Worm (Caenorhabditis elegans): ENCODE measurements around the gene unc-80.

The unc-80 gene

ce11 chrV:20838565-20838964 lies 40.8 kb upstream of the unc-80 start, which contains the start of gene exos-7:
exos-7 (plus strand) TSS chrV:20838865.
- TF ChIP-seq hmg-11 (tag; optimal IDR thresholded peaks at IDR 0.05) = no peak
- no peak for TF ChIP-seq eor-1 (tag; optimal IDR thresholded peaks at IDR 0.05)
- TF ChIP-seq nhr-237 (tag; optimal IDR thresholded peaks at IDR 0.05) = no peak
- no peak for TF ChIP-seq fkh-2 (tag; optimal IDR thresholded peaks at IDR 0.05)
- TF ChIP-seq lin-15B (tag; optimal IDR thresholded peaks at IDR 0.05) = no peak
- no peak for TF ChIP-seq aly-2 (tag; optimal IDR thresholded peaks at IDR 0.05)
- TF ChIP-seq pqm-1 (tag; optimal IDR thresholded peaks at IDR 0.05) = no peak
- no peak for TF ChIP-seq nhr-25 (tag; optimal IDR thresholded peaks at IDR 0.05)
- TF ChIP-seq pha-4 (tag; optimal IDR thresholded peaks at IDR 0.05) = no peak
- no peak for TF ChIP-seq nhr-23 (tag; optimal IDR thresholded peaks at IDR 0.05)
- TF ChIP-seq mml-1 (tag; optimal IDR thresholded peaks at IDR 0.05) = no peak
- no peak for TF ChIP-seq ceh-9 (tag; optimal IDR thresholded peaks at IDR 0.05)

ce11 chrV:20841484-20841883 lies 37.9 kb upstream of the unc-80 start:
- TF ChIP-seq tbx-2 (tag; optimal IDR thresholded peaks at IDR 0.05) (no peak), sea-2 (GFP tag; optimal IDR thresholded peaks at IDR 0.05) (no peak), daf-12 (tag; optimal IDR thresholded peaks at IDR 0.05) (no peak), elt-1 (tag; optimal IDR thresholded peaks at IDR 0.05) (no peak), skn-1 (tag; optimal IDR thresholded peaks at IDR 0.05) (no peak), ztf-4 (tag; optimal IDR thresholded peaks at IDR 0.05) (no peak), elt-2 (tag; optimal IDR thresholded peaks at IDR 0.05) (no peak), fos-1 (tag; optimal IDR thresholded peaks at IDR 0.05) (no peak), hmg-11 (tag; optimal IDR thresholded peaks at IDR 0.05) (no peak), ceh-28 (tag; optimal IDR thresholded peaks at IDR 0.05) (no peak), ceh-16 (tag; optimal IDR thresholded peaks at IDR 0.05) (no peak), nhr-28 (tag; optimal IDR thresholded peaks at IDR 0.05) (no peak), nhr-77 (tag; optimal IDR thresholded peaks at IDR 0.05) (no peak), nhr-23 (tag; optimal IDR thresholded peaks at IDR 0.05) (no peak), snpc-4 (tag; optimal IDR thresholded peaks at IDR 0.05) (no peak)

DNA sequence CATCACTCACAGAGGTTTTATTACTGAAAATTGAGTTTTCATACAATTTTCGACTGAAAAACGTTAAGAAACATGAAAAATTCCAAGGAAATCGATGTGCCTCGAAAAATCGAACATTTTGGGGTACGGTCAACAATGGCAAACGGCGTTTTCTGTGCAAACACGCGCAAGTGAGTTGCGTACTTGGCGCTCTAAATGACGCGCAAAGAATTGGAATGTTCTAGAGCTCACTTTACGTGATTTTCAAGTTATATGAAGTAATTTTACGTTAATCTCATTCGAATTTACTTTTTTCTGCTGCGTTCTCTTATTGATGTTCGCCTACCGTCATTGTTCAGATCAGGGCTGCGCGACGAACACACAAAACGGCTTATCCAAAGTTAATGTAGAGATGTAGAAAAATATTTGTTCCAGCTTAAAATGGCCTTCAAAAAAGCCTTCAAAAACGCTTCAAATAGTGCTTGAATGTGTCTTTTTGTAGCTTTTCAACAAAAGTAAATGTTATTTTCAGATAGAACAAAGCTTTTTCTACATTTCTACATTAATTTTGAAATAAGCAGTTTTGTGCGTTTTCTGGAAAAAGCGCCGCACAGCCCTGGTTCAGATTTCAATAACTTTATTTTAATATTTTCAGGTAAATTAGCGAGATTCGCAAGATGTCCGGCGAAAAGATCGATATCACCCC lies 33.7 kb upstream of the unc-80 start, which contains the start of the genes F31D4.2 and fkb-6:
TSS of gene F31D4.2 (minus strand) at position 23 of the 685 bp plus-strand sequence.
TSS of gene fkb-6 (plus strand) at position 635 of the 685 bp plus-strand sequence.
- TF ChIP-seq lin-15B (tag; optimal IDR thresholded peaks at IDR 0.05) = peak; percentile 62
- TF ChIP-seq egl-27 (tag; optimal IDR thresholded peaks at IDR 0.05) = peak; percentile 7
- peak; percentile 82 for TF ChIP-seq nhr-25 (tag; optimal IDR thresholded peaks at IDR 0.05)
- no peak for TF ChIP-seq daf-12 (tag; optimal IDR thresholded peaks at IDR 0.05)
- no peak for TF ChIP-seq ZK546.5 (tag; optimal IDR thresholded peaks at IDR 0.05)
- TF ChIP-seq tbx-2 (tag; optimal IDR thresholded peaks at IDR 0.05) = no peak
- TF ChIP-seq unc-39 (tag; optimal IDR thresholded peaks at IDR 0.05) = no peak
- peak; percentile 37 for TF ChIP-seq nhr-43 (tag; optimal IDR thresholded peaks at IDR 0.05; ENCODE audit: poor library complexity, severe bottlenecking)
- TF ChIP-seq elt-1 (tag; optimal IDR thresholded peaks at IDR 0.05) = no peak
- no peak for TF ChIP-seq ama-1 (optimal IDR thresholded peaks at IDR 0.05)
- no peak for TF ChIP-seq pqm-1 (tag; optimal IDR thresholded peaks at IDR 0.05)
- peak; percentile 1 for TF ChIP-seq ztf-4 (tag; optimal IDR thresholded peaks at IDR 0.05)
- no peak for TF ChIP-seq aly-2 (tag; optimal IDR thresholded peaks at IDR 0.05)
- peak; percentile 48 for TF ChIP-seq nhr-23 (tag; optimal IDR thresholded peaks at IDR 0.05)
- TF ChIP-seq hmg-11 (tag; optimal IDR thresholded peaks at IDR 0.05) = peak; percentile 84
- TF ChIP-seq nhr-28 (tag; optimal IDR thresholded peaks at IDR 0.05) = no peak
- peak; percentile 52 for TF ChIP-seq snpc-4 (tag; optimal IDR thresholded peaks at IDR 0.05)
- TF ChIP-seq nhr-76 (tag; optimal IDR thresholded peaks at IDR 0.05) = no peak
- peak; percentile 43 for TF ChIP-seq jun-1 (tag; optimal IDR thresholded peaks at IDR 0.05)
- TF ChIP-seq lin-39 (tag; optimal IDR thresholded peaks at IDR 0.05) = peak; percentile 63
- peak; percentile 60 for TF ChIP-seq lsy-12 (tag; optimal IDR thresholded peaks at IDR 0.05)
- no peak for TF ChIP-seq nhr-77 (tag; optimal IDR thresholded peaks at IDR 0.05)
- TF ChIP-seq fos-1 (tag; optimal IDR thresholded peaks at IDR 0.05) = no peak
- peak; percentile 74 for TF ChIP-seq fkh-10 (GFP tag; optimal IDR thresholded peaks at IDR 0.05)
- TF ChIP-seq nhr-12 (tag; optimal IDR thresholded peaks at IDR 0.05) = no peak
- TF ChIP-seq ceh-82 (tag; optimal IDR thresholded peaks at IDR 0.05) = no peak
- TF ChIP-seq ztf-11 (tag; optimal IDR thresholded peaks at IDR 0.05) = no peak
- TF ChIP-seq mdl-1 (tag; optimal IDR thresholded peaks at IDR 0.05) = no peak
- TF ChIP-seq pha-4 (tag; optimal IDR thresholded peaks at IDR 0.05) = peak; percentile 72
- no peak for TF ChIP-seq elt-3 (tag; optimal IDR thresholded peaks at IDR 0.05)
- TF ChIP-seq eor-1 (tag; optimal IDR thresholded peaks at IDR 0.05) = no peak
- peak; percentile 85 for TF ChIP-seq nfya-1 (tag; optimal IDR thresholded peaks at IDR 0.05; ENCODE audit: insufficient read depth)
- peak; percentile 41 for TF ChIP-seq elt-2 (tag; optimal IDR thresholded peaks at IDR 0.05)
- no peak for TF ChIP-seq unc-62 (GFP tag; optimal IDR thresholded peaks at IDR 0.05)
- TF ChIP-seq nhr-237 (tag; optimal IDR thresholded peaks at IDR 0.05) = no peak
- TF ChIP-seq ceh-9 (tag; optimal IDR thresholded peaks at IDR 0.05) = no peak
- TF ChIP-seq zag-1 (tag; optimal IDR thresholded peaks at IDR 0.05) = no peak
- TF ChIP-seq R02D3.7 (tag; optimal IDR thresholded peaks at IDR 0.05) = peak; percentile 45
- TF ChIP-seq nhr-11 (tag; optimal IDR thresholded peaks at IDR 0.05) = no peak
- no peak for TF ChIP-seq nhr-67 (tag; optimal IDR thresholded peaks at IDR 0.05)
- no peak for TF ChIP-seq fkh-2 (tag; optimal IDR thresholded peaks at IDR 0.05)
- TF ChIP-seq ceh-16 (tag; optimal IDR thresholded peaks at IDR 0.05) = no peak
- TF ChIP-seq ceh-28 (tag; optimal IDR thresholded peaks at IDR 0.05) = peak; percentile 76

Measured in whole organism, L3 larva.